Fruit fly (Drosophila melanogaster): Measurements from ENCODE around the gene CG10650.

Gene CG10650

DNA sequence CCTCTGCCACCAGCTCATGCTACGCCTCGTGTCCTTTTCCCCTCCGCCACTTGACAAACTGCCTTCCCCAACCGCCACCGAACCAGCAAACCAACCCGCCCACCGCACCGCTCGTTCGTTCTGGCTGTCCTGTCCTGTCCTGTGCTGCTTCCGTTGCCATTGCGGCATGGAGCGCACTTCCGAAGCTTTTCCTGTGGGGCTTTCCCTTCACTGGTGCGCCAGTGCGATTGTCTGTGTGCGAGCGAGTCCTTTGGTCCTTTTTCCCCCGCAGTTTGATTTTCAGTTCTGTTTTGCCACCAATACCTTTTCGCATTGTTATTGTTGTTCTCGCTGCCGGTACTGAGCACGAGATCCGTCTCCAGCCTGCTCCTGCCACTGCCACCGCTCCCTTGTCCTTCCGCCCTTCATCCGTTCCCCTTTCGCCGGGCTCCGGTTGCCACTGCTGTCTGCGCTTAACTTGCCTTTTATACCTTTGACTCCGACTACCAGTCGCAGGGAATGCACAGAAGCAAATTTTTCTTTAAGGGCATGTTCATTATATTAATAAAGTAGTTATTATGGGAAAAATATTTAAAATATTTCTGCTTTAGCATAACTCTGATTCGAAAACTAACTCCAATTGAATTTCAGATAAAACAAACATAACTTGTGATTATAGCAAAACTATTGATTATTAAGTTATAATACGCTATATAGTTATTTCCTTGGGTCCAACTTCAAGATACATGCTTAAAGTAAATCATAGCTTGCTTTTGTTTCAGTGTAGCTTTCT is 28.4 kb upstream of the CG10650 start (continued):
- TF ChIP-seq toy (GFP tag; IDR thresholded peaks at IDR 0.05) (0 out of 2 replicates have a peak, but pooled peaks have one; percentile 11), usp (GFP tag; optimal IDR thresholded peaks at IDR 0.05) (no peak), CG2889 (GFP tag; IDR thresholded peaks at IDR 0.05) (no peak), Hr39 (optimal IDR thresholded peaks at IDR 0.05) (no peak), CG17385 (GFP tag; optimal IDR thresholded peaks at IDR 0.05) (peak; percentile 76), chm (GFP tag; IDR thresholded peaks at IDR 0.05) (0 out of 2 replicates have a peak, but pooled peaks have one; percentile 16), Bteb2 (GFP tag; optimal IDR thresholded peaks at IDR 0.05) (peak; percentile 40), HmgZ (tag; optimal IDR thresholded peaks at IDR 0.05) (peak; percentile 65), tx (GFP tag; optimal IDR thresholded peaks at IDR 0.05) (no peak), CG12659 (GFP tag; optimal IDR thresholded peaks at IDR 0.05) (peak; percentile 78), wor (GFP tag; IDR thresholded peaks at IDR 0.05) (peak; percentile 47; the same call in 1 of the 2 replicates), CG12155 (GFP tag; optimal IDR thresholded peaks at IDR 0.05) (peak; percentile 32), CG7928 (GFP tag; optimal IDR thresholded peaks at IDR 0.05) (peak; percentile 27), insv (GFP tag; optimal IDR thresholded peaks at IDR 0.05) (peak in 1 of 2 experiments; percentile 5), CG7987 (GFP tag; optimal IDR thresholded peaks at IDR 0.05) (peak; percentile 10), disco-r (GFP tag; optimal IDR thresholded peaks at IDR 0.05) (no peak), crp (GFP tag; optimal IDR thresholded peaks at IDR 0.05) (peak in 1 of 2 experiments; percentile 15), Meics (GFP tag; optimal IDR thresholded peaks at IDR 0.05) (peak; percentile 86), sisA (GFP tag; IDR thresholded peaks at IDR 0.05) (peak; percentile 62), fd3F (GFP tag; optimal IDR thresholded peaks at IDR 0.05) (peak; percentile 47), row (GFP tag; IDR thresholded peaks at IDR 0.05) (peak; percentile 70), br (optimal IDR thresholded peaks at IDR 0.05) (no peak), Sry-β (GFP tag; optimal IDR thresholded peaks at IDR 0.05) (no peak), CG10147 (GFP tag; optimal IDR thresholded peaks at IDR 0.05) (peak; percentile 76), onecut (GFP tag; IDR thresholded peaks at IDR 0.05) (peak; percentile 55), gem (tag; optimal IDR thresholded peaks at IDR 0.05) (peak; percentile 85), CG17829 (tag; optimal IDR thresholded peaks at IDR 0.05) (peak; percentile 56), NC2β (GFP tag; optimal IDR thresholded peaks at IDR 0.05) (no peak), CG6813 (GFP tag; optimal IDR thresholded peaks at IDR 0.05) (peak; percentile 46), Hmr (GFP tag; optimal IDR thresholded peaks at IDR 0.05) (peak; percentile 88), Nf-YB (GFP tag; optimal IDR thresholded peaks at IDR 0.05) (peak; percentile 57), hbn (GFP tag; IDR thresholded peaks at IDR 0.05; ENCODE audit: partially characterized antibody) (no peak), CTCF (GFP tag; optimal IDR thresholded peaks at IDR 0.05) (no peak), sob (GFP tag; IDR thresholded peaks at IDR 0.05) (peak; percentile 28; the same call in 1 of the 2 replicates), CG16815 (GFP tag; optimal IDR thresholded peaks at IDR 0.05) (peak; percentile 25), caup (GFP tag; optimal IDR thresholded peaks at IDR 0.05; ENCODE audit: severe bottlenecking) (peak; percentile 69), scrt (GFP tag; optimal IDR thresholded peaks at IDR 0.05) (peak; percentile 70), ro (GFP tag; IDR thresholded peaks at IDR 0.05) (no peak), CG3847 (GFP tag; IDR thresholded peaks at IDR 0.05) (0 out of 2 replicates have a peak, but pooled peaks have one; percentile 9), chinmo (GFP tag; IDR thresholded peaks at IDR 0.05; ENCODE audit: partially characterized antibody) (0 out of 4 replicates have a peak, but pooled peaks have one; percentile 38), CG15514 (GFP tag; optimal IDR thresholded peaks at IDR 0.05) (peak; percentile 53), bab2 (GFP tag; optimal IDR thresholded peaks at IDR 0.05) (peak; percentile 5), az2 (GFP tag; optimal IDR thresholded peaks at IDR 0.05) (peak; percentile 45), zf30C (GFP tag; optimal IDR thresholded peaks at IDR 0.05) (peak; percentile 51), fd96Cb (tag; optimal IDR thresholded peaks at IDR 0.05) (peak; percentile 73)

All from whole organism, embryonic.